Worm (Caenorhabditis elegans) whole organism, L3 larva: ENCODE results near the gene gmps-1.

Experiments
- aly-2 ChIP-seq: fragments of 150-350 bp; optimal IDR thresholded peaks from 2 replicates; lab custom pipeline; 2014; ENCODE audit warnings: missing biosample characterization, missing genetic modification characterization
- ama-1 ChIP-seq: fragments of 150-350 bp; optimal IDR thresholded peaks from 2 replicates; lab custom pipeline; 2018
- ceh-16 ChIP-seq: sonication (generic microtip); optimal IDR thresholded peaks from 2 replicates; lab custom pipeline; 2017; ENCODE audit warnings: missing biosample characterization, missing genetic modification characterization
- ceh-82 ChIP-seq: fragments of 150-350 bp; optimal IDR thresholded peaks from 2 replicates; lab custom pipeline; 2014; ENCODE audit warnings: missing biosample characterization, missing genetic modification characterization
- ceh-9 ChIP-seq: sonication (generic microtip); optimal IDR thresholded peaks from 2 replicates; lab custom pipeline; 2018; ENCODE audit warnings: missing biosample characterization, missing genetic modification characterization
- daf-12 ChIP-seq: fragments of 150-350 bp; optimal IDR thresholded peaks from 2 replicates; lab custom pipeline; 2014; ENCODE audit warnings: missing biosample characterization, missing genetic modification reagents, missing genetic modification characterization
- egl-27 ChIP-seq: sonication (generic microtip); optimal IDR thresholded peaks from 4 replicates; lab custom pipeline; 2017; ENCODE audit warnings: missing biosample characterization, missing genetic modification reagents, missing genetic modification characterization
- egl-5 ChIP-seq: fragments of 150-350 bp; optimal IDR thresholded peaks from 2 replicates; lab custom pipeline; 2017; ENCODE audit warnings: missing biosample characterization, missing genetic modification reagents, missing genetic modification characterization, inconsistent platforms
- elt-1 ChIP-seq: fragments of 150-350 bp; optimal IDR thresholded peaks from 2 replicates; lab custom pipeline; 2014; ENCODE audit warnings: missing biosample characterization, missing genetic modification characterization
- elt-2 ChIP-seq: sonication (generic microtip); optimal IDR thresholded peaks from 2 replicates; lab custom pipeline; 2016; ENCODE audit warnings: missing genetic modification reagents, mild to moderate bottlenecking, missing genetic modification characterization, missing compliant biosample characterization
- elt-3 ChIP-seq, 3 experiments: fragments of 150-350 bp in 1 of 3; sonication (generic microtip) in 2 of 3; optimal IDR thresholded peaks; 2 replicates in 2 of 3; 4 replicates in 1 of 3; lab custom pipeline; 2014 to 2017; ENCODE audit warnings: missing biosample characterization in 3 of 3, missing genetic modification characterization in 3 of 3
- fkh-10 ChIP-seq: sonication (generic microtip); optimal IDR thresholded peaks from 2 replicates; lab custom pipeline; 2017; ENCODE audit warnings: missing biosample characterization, missing genetic modification reagents, missing genetic modification characterization
- fos-1 ChIP-seq: fragments of 150-350 bp; optimal IDR thresholded peaks from 2 replicates; lab custom pipeline; 2014; ENCODE audit warnings: missing biosample characterization, missing genetic modification characterization
- hmg-11 ChIP-seq: sonication (generic microtip); optimal IDR thresholded peaks from 2 replicates; lab custom pipeline; 2016; ENCODE audit warnings: missing genetic modification characterization, missing compliant biosample characterization
- jun-1 ChIP-seq: fragments of 150-350 bp; optimal IDR thresholded peaks from 2 replicates; lab custom pipeline; 2014; ENCODE audit warnings: missing biosample characterization, missing genetic modification reagents, missing genetic modification characterization
- lin-15B ChIP-seq: fragments of 150-350 bp; optimal IDR thresholded peaks from 2 replicates; lab custom pipeline; 2014; ENCODE audit warnings: missing biosample characterization, missing genetic modification characterization
- lin-39 ChIP-seq: fragments of 150-350 bp; optimal IDR thresholded peaks from 2 replicates; lab custom pipeline; 2018; ENCODE audit warnings: missing biosample characterization, missing genetic modification reagents, missing genetic modification characterization
- lsy-12 ChIP-seq: sonication (generic microtip); optimal IDR thresholded peaks from 2 replicates; lab custom pipeline; 2016; ENCODE audit warnings: mild to moderate bottlenecking, missing genetic modification characterization, missing compliant biosample characterization
- mml-1 ChIP-seq: fragments of 150-350 bp; sonication (generic microtip); optimal IDR thresholded peaks from 3 replicates; lab custom pipeline; 2014; ENCODE audit warnings: missing biosample characterization, missing genetic modification characterization
- nfya-1 ChIP-seq: sonication (generic microtip); optimal IDR thresholded peaks from 2 replicates; lab custom pipeline; 2017; ENCODE audit warnings: missing genetic modification characterization, mild to moderate bottlenecking, missing compliant biosample characterization, antibody characterized with exemption, moderate library complexity; ENCODE audit not compliant: insufficient read depth
- nhr-11 ChIP-seq: fragments of 150-350 bp; optimal IDR thresholded peaks from 2 replicates; lab custom pipeline; 2014; ENCODE audit warnings: missing biosample characterization, missing genetic modification characterization
- nhr-12 ChIP-seq: fragments of 150-350 bp; optimal IDR thresholded peaks from 2 replicates; lab custom pipeline; 2014; ENCODE audit warnings: missing biosample characterization, missing genetic modification characterization
- nhr-237 ChIP-seq: fragments of 150-350 bp; optimal IDR thresholded peaks from 2 replicates; lab custom pipeline; 2014; ENCODE audit warnings: missing biosample characterization, missing genetic modification characterization
- nhr-25 ChIP-seq: sonication (generic microtip); optimal IDR thresholded peaks from 2 replicates; lab custom pipeline; 2017; ENCODE audit warnings: missing biosample characterization, missing genetic modification characterization
- nhr-67 ChIP-seq: fragments of 150-350 bp; optimal IDR thresholded peaks from 2 replicates; lab custom pipeline; 2014; ENCODE audit warnings: missing biosample characterization, missing genetic modification characterization
- nhr-76 ChIP-seq: fragments of 150-350 bp; sonication (generic microtip); optimal IDR thresholded peaks from 5 replicates; lab custom pipeline; 2014; ENCODE audit warnings: missing biosample characterization, missing genetic modification characterization
- nhr-77 ChIP-seq: fragments of 150-350 bp; optimal IDR thresholded peaks from 2 replicates; lab custom pipeline; 2014; ENCODE audit warnings: missing biosample characterization, missing genetic modification characterization
- pqm-1 ChIP-seq: fragments of 150-350 bp; optimal IDR thresholded peaks from 2 replicates; lab custom pipeline; 2017; ENCODE audit warnings: missing biosample characterization, missing genetic modification characterization, inconsistent platforms
- sea-2 ChIP-seq: fragments of 150-350 bp; sonication (generic microtip); optimal IDR thresholded peaks from 4 replicates; lab custom pipeline; 2014; ENCODE audit warnings: missing biosample characterization, missing genetic modification reagents, missing genetic modification characterization
- skn-1 ChIP-seq: fragments of 150-350 bp; optimal IDR thresholded peaks from 2 replicates; lab custom pipeline; 2014; ENCODE audit warnings: missing biosample characterization, missing genetic modification characterization
- snpc-4 ChIP-seq: fragments of 150-350 bp; optimal IDR thresholded peaks from 2 replicates; lab custom pipeline; 2014; ENCODE audit warnings: missing biosample characterization, missing genetic modification characterization
- tbx-2 ChIP-seq: sonication (generic microtip); optimal IDR thresholded peaks from 2 replicates; lab custom pipeline; 2016; ENCODE audit warnings: mild to moderate bottlenecking, missing genetic modification characterization, missing compliant biosample characterization
- zag-1 ChIP-seq: fragments of 150-350 bp; optimal IDR thresholded peaks from 2 replicates; lab custom pipeline; 2014; ENCODE audit warnings: missing biosample characterization, missing genetic modification characterization
- ztf-11 ChIP-seq: fragments of 150-350 bp; optimal IDR thresholded peaks from 2 replicates; lab custom pipeline; 2014; ENCODE audit warnings: missing biosample characterization, missing genetic modification characterization
- ztf-4 ChIP-seq: fragments of 150-350 bp; optimal IDR thresholded peaks from 2 replicates; lab custom pipeline; 2014; ENCODE audit warnings: missing biosample characterization, missing genetic modification characterization

Gene gmps-1

DNA sequence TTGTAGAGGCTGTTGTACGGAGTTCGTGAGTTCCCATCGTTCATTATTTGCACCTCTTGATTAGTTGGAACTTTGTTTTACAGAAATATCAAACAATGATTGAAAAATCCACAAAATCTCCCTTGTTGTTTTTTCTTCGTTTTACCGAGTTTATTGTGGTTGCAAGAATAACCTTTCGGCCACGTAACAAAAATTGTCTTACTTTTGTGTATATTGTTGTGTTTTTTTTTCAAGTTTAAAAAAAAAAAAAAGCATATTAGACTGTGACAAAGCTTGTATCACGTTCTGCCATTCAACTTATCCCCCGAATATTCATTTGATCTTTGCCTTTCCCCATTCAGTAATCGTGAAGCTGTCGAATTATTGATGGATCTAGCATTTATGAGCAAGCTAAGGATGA is 48.7 kb upstream of the gmps-1 start, which contains the start of gene F44F4.10:
Gene F44F4.10 (minus strand): TSS at position 101 of the 400 bp plus-strand sequence.
- no peak for TF ChIP-seq snpc-4 (tag; lab: Kevin White, UChicago)
- TF ChIP-seq ceh-9 (tag; lab: Kevin White, UChicago), result no peak
- no peak for TF ChIP-seq fkh-10 (GFP tag; lab: Kevin White, UChicago)
- TF ChIP-seq ama-1, result no peak
- no peak for TF ChIP-seq elt-2 (tag; lab: Kevin White, UChicago)
- TF ChIP-seq lin-15B, result no peak
- TF ChIP-seq mml-1, result no peak
- no peak for TF ChIP-seq nhr-67 (tag; lab: Kevin White, UChicago)
- TF ChIP-seq ceh-16 (tag; lab: Kevin White, UChicago), result no peak
- TF ChIP-seq skn-1 (tag; lab: Kevin White, UChicago), result no peak
- TF ChIP-seq ceh-82 (tag; lab: Kevin White, UChicago), result no peak
- no peak for TF ChIP-seq nfya-1
- no peak for TF ChIP-seq zag-1 (tag; lab: Kevin White, UChicago)
- no peak for TF ChIP-seq elt-3 (tag; optimal IDR thresholded peaks at IDR 0.05; lab: Kevin White, UChicago)
- no peak for TF ChIP-seq daf-12 (tag; lab: Kevin White, UChicago)
- TF ChIP-seq fos-1 (tag; lab: Kevin White, UChicago), result no peak
- no peak for TF ChIP-seq aly-2 (tag; lab: Kevin White, UChicago)
- TF ChIP-seq egl-5 (tag; lab: Kevin White, UChicago), result no peak

- no peak for TF ChIP-seq egl-27 (tag; lab: Kevin White, UChicago)
- TF ChIP-seq nfya-1, result no peak
- TF ChIP-seq snpc-4 (tag; lab: Kevin White, UChicago), result no peak
- no peak for TF ChIP-seq ceh-82 (tag; lab: Kevin White, UChicago)
- TF ChIP-seq ama-1, result no peak
- TF ChIP-seq tbx-2 (tag; lab: Kevin White, UChicago), result no peak
- TF ChIP-seq skn-1 (tag; lab: Kevin White, UChicago), result no peak
- no peak for TF ChIP-seq nhr-67 (tag; lab: Kevin White, UChicago)
- no peak for TF ChIP-seq pqm-1 (tag; lab: Kevin White, UChicago)
- no peak for TF ChIP-seq sea-2 (GFP tag; lab: Kevin White, UChicago)
- no peak for TF ChIP-seq ztf-11 (tag; lab: Kevin White, UChicago)
- TF ChIP-seq hmg-11 (tag; lab: Kevin White, UChicago), result no peak
- no peak for TF ChIP-seq daf-12 (tag; lab: Kevin White, UChicago)
These were observed 47.2 kb upstream of the gmps-1 start, which contains the start of gene F44F4.9 for ce11 chrII:10915732-10916131. TSS of gene F44F4.9 (minus strand) at chrII:10915832.

DNA sequence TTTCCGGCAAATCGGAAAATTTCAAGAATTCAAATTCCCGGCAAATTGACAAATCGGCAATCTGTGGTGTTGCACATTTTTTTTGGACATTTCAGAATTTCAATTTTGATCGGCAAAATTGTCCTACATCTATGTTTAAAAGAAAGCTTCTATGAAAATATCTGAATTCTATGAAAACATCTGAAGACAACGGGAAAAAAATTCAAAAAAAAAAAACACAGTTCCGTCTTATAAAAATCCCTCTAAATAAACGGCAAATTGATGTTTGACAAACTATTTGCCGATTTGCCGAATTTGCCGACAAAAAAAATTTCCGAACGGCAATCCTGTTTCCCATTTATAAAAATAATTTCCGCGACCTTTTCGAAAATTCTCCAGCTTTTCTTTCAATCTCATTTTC is 45.8 kb upstream of the gmps-1 start, which contains the start of gene F44F4.15:
Gene F44F4.15 (plus strand): TSS at position 301 of the 400 bp plus-strand sequence.
- no peak for TF ChIP-seq ama-1
- no peak for TF ChIP-seq ztf-11 (tag; lab: Kevin White, UChicago)
- no peak for TF ChIP-seq nhr-11
- TF ChIP-seq nhr-77 (tag; lab: Kevin White, UChicago), result no peak
- TF ChIP-seq egl-5 (tag; lab: Kevin White, UChicago), result no peak
- no peak for TF ChIP-seq fkh-10 (GFP tag; lab: Kevin White, UChicago)
- no peak for TF ChIP-seq nfya-1
- TF ChIP-seq ztf-4, result no peak
- no peak for TF ChIP-seq jun-1 (tag; lab: Kevin White, UChicago)
- no peak for TF ChIP-seq nhr-76 (tag; lab: Kevin White, UChicago)
- TF ChIP-seq elt-1 (tag; lab: Kevin White, UChicago), result no peak
- TF ChIP-seq lsy-12 (tag; lab: Kevin White, UChicago), result no peak
- no peak for TF ChIP-seq fos-1 (tag; lab: Kevin White, UChicago)
- no peak for TF ChIP-seq ceh-9 (tag; lab: Kevin White, UChicago)
- no peak for TF ChIP-seq nhr-12 (tag; lab: Kevin White, UChicago)
- no peak for TF ChIP-seq lin-39 (tag; lab: Kevin White, UChicago)

DNA sequence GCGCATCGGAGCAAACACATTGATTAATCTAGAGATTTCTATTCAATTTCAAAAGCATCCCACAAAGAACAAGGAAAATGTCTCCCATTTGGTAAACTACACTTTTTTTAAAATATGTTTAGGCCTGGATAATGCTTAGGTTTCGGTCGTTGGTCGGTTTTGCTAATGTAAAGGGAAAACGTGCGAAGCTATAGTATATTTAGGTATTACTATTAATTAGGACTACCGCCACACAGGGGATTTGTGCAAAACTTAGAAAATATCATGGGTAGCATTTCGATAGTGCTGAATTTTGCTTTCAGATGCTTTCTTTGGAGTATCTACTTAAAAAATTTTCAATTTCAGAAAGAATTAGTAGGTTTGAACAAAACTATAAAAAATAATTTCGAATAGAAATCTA is 44.5 kb upstream of the gmps-1 start:
- TF ChIP-seq fos-1 (tag; lab: Kevin White, UChicago) (no peak), nhr-237 (no peak), hmg-11 (tag; lab: Kevin White, UChicago) (no peak), nfya-1 (no peak), jun-1 (tag; lab: Kevin White, UChicago) (no peak), sea-2 (GFP tag; lab: Kevin White, UChicago) (no peak), nhr-25 (tag; lab: Kevin White, UChicago) (no peak), lin-39 (tag; lab: Kevin White, UChicago) (no peak), fkh-10 (GFP tag; lab: Kevin White, UChicago) (no peak), nhr-76 (tag; lab: Kevin White, UChicago) (no peak), nhr-11 (no peak)
- TF ChIP-seq, all 47 proteins: peak for 0
